Fruit fly (Drosophila melanogaster) whole organism, prepupa: ENCODE results near the gene CG6996.

ENCODE experiments used
- Blimp-1 ChIP-seq: fragments of 200-800 bp; sonication (Bioruptor generic); optimal IDR thresholded peaks from 3 replicates; lab custom pipeline; 2017; ENCODE audit warnings: missing biosample characterization, missing genetic modification characterization, mild to moderate bottlenecking, moderate library complexity, missing genetic modification reagents
- CG11762 ChIP-seq: fragments of 200-800 bp; sonication (Bioruptor generic); optimal IDR thresholded peaks from 3 replicates; lab custom pipeline; 2016; ENCODE audit warnings: missing biosample characterization, missing genetic modification characterization; ENCODE audit not compliant: insufficient read depth
- CG1621 ChIP-seq: fragments of 200-800 bp; sonication (Bioruptor generic); optimal IDR thresholded peaks from 3 replicates; lab custom pipeline; 2018; ENCODE audit warnings: missing biosample characterization, mild to moderate bottlenecking, missing genetic modification characterization
- CG16779 ChIP-seq: fragments of 200-800 bp; sonication (Bioruptor generic); optimal IDR thresholded peaks from 3 replicates; lab custom pipeline; 2017; ENCODE audit warnings: missing biosample characterization, mild to moderate bottlenecking, missing genetic modification characterization
- CG31627 ChIP-seq: fragments of 200-800 bp; sonication (Bioruptor generic); optimal IDR thresholded peaks from 3 replicates; lab custom pipeline; 2016; ENCODE audit warnings: missing biosample characterization, missing genetic modification characterization
- CG3919 ChIP-seq: fragments of 200-800 bp; sonication (Bioruptor generic); optimal IDR thresholded peaks from 3 replicates; lab custom pipeline; 2016; ENCODE audit warnings: missing biosample characterization, missing genetic modification characterization
- CG4318 ChIP-seq: fragments of 200-800 bp; sonication (Bioruptor generic); optimal IDR thresholded peaks from 3 replicates; lab custom pipeline; 2017; ENCODE audit warnings: missing biosample characterization, mild to moderate bottlenecking, missing genetic modification characterization
- CG6792 ChIP-seq: fragments of 200-800 bp; sonication (Bioruptor generic); optimal IDR thresholded peaks from 3 replicates; lab custom pipeline; 2016; ENCODE audit warnings: missing biosample characterization, missing genetic modification characterization
- CG6808 ChIP-seq: fragments of 200-800 bp; sonication (Bioruptor generic); optimal IDR thresholded peaks from 3 replicates; lab custom pipeline; 2017; ENCODE audit warnings: missing biosample characterization, missing genetic modification characterization, mild to moderate bottlenecking, moderate library complexity, missing genetic modification reagents
- CG6854 ChIP-seq: fragments of 200-800 bp; sonication (Bioruptor generic); optimal IDR thresholded peaks from 2 replicates; lab custom pipeline; 2017; ENCODE audit warnings: missing biosample characterization, mild to moderate bottlenecking, missing genetic modification characterization
- CG8119 ChIP-seq: fragments of 200-800 bp; sonication (Bioruptor generic); IDR thresholded peaks from 3 replicates; pipeline ENCODE4 v1.3.6; 2022; ENCODE audit warnings: missing biosample characterization, missing genetic modification characterization
- CG8319 ChIP-seq: fragments of 200-800 bp; sonication (Bioruptor generic); optimal IDR thresholded peaks from 3 replicates; lab custom pipeline; 2016; ENCODE audit warnings: missing biosample characterization, missing genetic modification characterization
- CG8632 ChIP-seq: fragments of 200-800 bp; sonication (Bioruptor generic); optimal IDR thresholded peaks from 3 replicates; lab custom pipeline; 2016; ENCODE audit warnings: missing biosample characterization, missing genetic modification characterization
- CG9139 ChIP-seq: fragments of 200-800 bp; sonication (Bioruptor generic); optimal IDR thresholded peaks from 3 replicates; lab custom pipeline; 2017; ENCODE audit warnings: missing biosample characterization, mild to moderate bottlenecking, missing genetic modification characterization
- Eip78C ChIP-seq: fragments of 200-800 bp; sonication (Bioruptor generic); peaks from one replicate; lab custom pipeline; 2016; ENCODE audit warnings: missing biosample characterization, missing genetic modification characterization
- Ets96B ChIP-seq: fragments of 200-800 bp; optimal IDR thresholded peaks from 2 replicates; lab custom pipeline; 2019; ENCODE audit warnings: missing biosample characterization, mild to moderate bottlenecking, missing genetic modification characterization, moderate library complexity
- Hr39 ChIP-seq: fragments of 200-800 bp; sonication (Bioruptor generic); optimal IDR thresholded peaks from 2 replicates; lab custom pipeline; 2016; ENCODE audit warnings: missing biosample characterization, missing genetic modification characterization
- Hr4 ChIP-seq: fragments of 200-800 bp; sonication (Bioruptor generic); optimal IDR thresholded peaks from 3 replicates; lab custom pipeline; 2016; ENCODE audit warnings: missing biosample characterization, missing genetic modification characterization
- OdsH ChIP-seq: fragments of 200-800 bp; sonication (Bioruptor generic); optimal IDR thresholded peaks from 3 replicates; lab custom pipeline; 2016; ENCODE audit warnings: missing biosample characterization, missing genetic modification characterization
- Smox ChIP-seq: fragments of 200-800 bp; sonication (Bioruptor generic); optimal IDR thresholded peaks from 3 replicates; lab custom pipeline; 2016; ENCODE audit warnings: missing biosample characterization, missing genetic modification characterization
- Sox102F ChIP-seq: fragments of 200-800 bp; sonication (Bioruptor generic); optimal IDR thresholded peaks from 2 replicates; lab custom pipeline; 2016; ENCODE audit warnings: missing biosample characterization, mild to moderate bottlenecking, missing genetic modification characterization
- Sox15 ChIP-seq: fragments of 200-800 bp; sonication (Bioruptor generic); optimal IDR thresholded peaks from 3 replicates; lab custom pipeline; 2016; ENCODE audit warnings: missing biosample characterization, missing genetic modification characterization
- achi ChIP-seq: fragments of 200-800 bp; sonication (Bioruptor generic); optimal IDR thresholded peaks from 3 replicates; lab custom pipeline; 2016; ENCODE audit warnings: missing biosample characterization, missing genetic modification characterization
- acj6 ChIP-seq: fragments of 200-800 bp; sonication (Bioruptor generic); optimal IDR thresholded peaks from 3 replicates; lab custom pipeline; 2016; ENCODE audit warnings: missing biosample characterization, missing genetic modification characterization
- cyc ChIP-seq: fragments of 200-800 bp; sonication (Bioruptor generic); optimal IDR thresholded peaks from 3 replicates; lab custom pipeline; 2016; ENCODE audit warnings: missing biosample characterization, missing genetic modification characterization
- dac ChIP-seq: fragments of 200-800 bp; sonication (Bioruptor generic); optimal IDR thresholded peaks from 2 replicates; lab custom pipeline; 2017; ENCODE audit warnings: missing biosample characterization, mild to moderate bottlenecking, missing genetic modification characterization
- dsx ChIP-seq: fragments of 200-800 bp; optimal IDR thresholded peaks from 3 replicates; lab custom pipeline; 2019; ENCODE audit warnings: missing biosample characterization, mild to moderate bottlenecking, missing genetic modification characterization, moderate library complexity; ENCODE audit not compliant: poor library complexity, severe bottlenecking
- fd59A ChIP-seq: fragments of 200-800 bp; sonication (Bioruptor generic); optimal IDR thresholded peaks from 2 replicates; lab custom pipeline; 2017; ENCODE audit warnings: missing biosample characterization, mild to moderate bottlenecking, missing genetic modification characterization, missing genetic modification reagents
- fd85E ChIP-seq: fragments of 200-800 bp; sonication (Bioruptor generic); optimal IDR thresholded peaks from 3 replicates; lab custom pipeline; 2016; ENCODE audit warnings: missing biosample characterization, missing genetic modification characterization
- fkh ChIP-seq: fragments of 200-800 bp; sonication (Bioruptor generic); optimal IDR thresholded peaks from 3 replicates; lab custom pipeline; 2017; ENCODE audit warnings: missing biosample characterization, mild to moderate bottlenecking, missing genetic modification characterization, moderate library complexity
- lz ChIP-seq: fragments of 200-800 bp; sonication (Bioruptor generic); optimal IDR thresholded peaks from 3 replicates; lab custom pipeline; 2016; ENCODE audit warnings: missing biosample characterization, missing genetic modification characterization
- pdm3 ChIP-seq: fragments of 200-800 bp; sonication (Bioruptor generic); optimal IDR thresholded peaks from 3 replicates; lab custom pipeline; 2016; ENCODE audit warnings: missing biosample characterization, missing genetic modification characterization
- salr ChIP-seq, 2 experiments: fragments of 200-800 bp; sonication (Bioruptor generic); optimal IDR thresholded peaks; 3 replicates each; lab custom pipeline; 2016 to 2018; ENCODE audit warnings: missing biosample characterization in 2 of 2, missing genetic modification characterization in 2 of 2, mild to moderate bottlenecking in 1 of 2
- spab ChIP-seq: fragments of 200-800 bp; sonication (Bioruptor generic); optimal IDR thresholded peaks from 2 replicates; lab custom pipeline; 2017; ENCODE audit warnings: missing biosample characterization, mild to moderate bottlenecking, missing genetic modification characterization, missing genetic modification reagents
- svp ChIP-seq: fragments of 200-800 bp; sonication (Bioruptor generic); peaks from one replicate; lab custom pipeline; 2016; ENCODE audit warnings: missing biosample characterization, missing genetic modification characterization
- vri ChIP-seq: fragments of 200-800 bp; sonication (Bioruptor generic); optimal IDR thresholded peaks from 3 replicates; lab custom pipeline; 2016; ENCODE audit warnings: missing biosample characterization, mild to moderate bottlenecking, missing genetic modification characterization

Gene CG6996

DNA sequence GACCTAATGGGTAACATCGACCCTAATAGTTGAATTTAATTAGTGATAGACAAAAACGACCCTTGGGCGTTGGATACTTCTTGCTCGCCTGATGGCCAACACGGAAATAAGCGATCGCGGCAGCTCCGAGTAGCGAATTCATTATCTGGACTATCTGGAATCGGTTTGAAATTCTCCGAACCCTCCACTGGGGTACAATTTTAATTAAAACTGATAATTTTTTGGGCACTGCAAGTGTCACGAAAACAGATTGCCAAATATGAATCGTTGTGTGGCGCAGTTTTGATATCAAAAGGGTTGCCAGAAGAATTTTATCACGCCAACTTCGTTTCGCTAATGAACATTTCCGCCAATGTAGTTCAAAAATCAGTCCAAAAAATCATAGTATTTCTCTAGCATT is 2.6 kb downstream of the CG6996 start:
- TF ChIP-seq fd85E (no peak), CG6854 (GFP tag; lab: Kevin White, UChicago) (no peak), CG9139 (GFP tag; lab: Kevin White, UChicago) (no peak), OdsH (GFP tag; lab: Kevin White, UChicago) (no peak), Blimp-1 (GFP tag; lab: Kevin White, UChicago) (no peak), CG4318 (GFP tag; lab: Kevin White, UChicago) (no peak), Hr39 (GFP tag; lab: Kevin White, UChicago) (no peak), vri (GFP tag; lab: Kevin White, UChicago) (no peak), CG6792 (GFP tag; lab: Kevin White, UChicago) (no peak), CG8319 (GFP tag; lab: Kevin White, UChicago) (no peak), CG8632 (GFP tag; lab: Kevin White, UChicago) (no peak), dsx (GFP tag; lab: Kevin White, UChicago) (no peak), Smox (GFP tag; lab: Kevin White, UChicago) (no peak), dac (GFP tag; lab: Kevin White, UChicago) (no peak), Sox15 (GFP tag; lab: Kevin White, UChicago) (no peak), CG11762 (GFP tag; lab: Kevin White, UChicago) (no peak), Hr4 (GFP tag; lab: Kevin White, UChicago) (no peak), svp (GFP tag; lab: Kevin White, UChicago) (no peak)

DNA sequence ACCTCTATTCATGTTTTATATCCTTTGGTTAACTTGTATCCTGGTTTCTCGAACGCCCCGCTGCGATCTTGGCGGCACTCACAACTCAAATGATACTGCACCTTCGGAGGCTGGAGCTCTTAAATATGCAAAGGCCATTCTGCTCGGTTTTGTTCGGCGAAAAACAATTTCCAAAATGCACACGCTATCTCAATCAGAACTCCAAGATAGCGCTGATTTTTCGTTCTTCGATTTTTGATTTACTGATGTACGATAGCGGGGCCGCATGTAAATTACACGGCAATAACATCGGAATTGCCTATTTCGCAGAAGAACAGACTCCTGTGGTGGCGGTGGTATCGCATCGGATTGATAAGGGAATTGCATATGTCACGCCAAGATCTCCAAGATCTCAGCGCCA is 4.7 kb downstream of the CG6996 start, which contains the start of gene CG7017:
CG7017 (minus strand) TSS at position 101 of the 400 bp plus-strand sequence.
- TF ChIP-seq Ets96B (tag; lab: Kevin White, UChicago) (no peak), fkh (GFP tag; lab: Kevin White, UChicago) (no peak), CG6808 (GFP tag; lab: Kevin White, UChicago) (no peak), CG8119 (GFP tag; lab: Robert Waterston, UW) (no peak), svp (GFP tag; lab: Kevin White, UChicago) (peak; percentile 18), CG1621 (tag; lab: Kevin White, UChicago) (no peak), CG31627 (no peak), CG16779 (no peak)

DNA sequence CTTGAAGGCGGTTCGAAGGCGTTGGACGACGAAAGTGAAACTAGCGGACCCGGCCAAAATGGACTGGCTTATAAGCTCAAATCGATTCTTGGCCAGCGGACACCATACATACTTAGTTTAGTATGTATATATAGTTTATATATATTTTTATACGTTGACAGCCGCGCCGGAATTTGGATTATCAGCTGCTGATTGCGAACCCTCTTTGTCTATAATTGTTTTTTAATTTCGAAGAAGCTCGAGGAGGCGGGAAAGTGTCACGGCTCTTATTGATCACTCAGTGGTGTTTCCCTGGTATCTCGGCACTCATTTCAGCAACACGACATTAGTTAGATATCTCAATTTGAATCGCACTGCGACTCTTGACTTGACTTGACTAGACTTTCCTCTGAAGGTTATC is 13.0 kb downstream of the CG6996 start, which contains the start of gene CG6933:
CG6933 (minus strand) TSS at position 47 of the 400 bp plus-strand sequence.
- TF ChIP-seq pdm3 (no peak), CG11762 (GFP tag; lab: Kevin White, UChicago) (no peak), cyc (GFP tag; lab: Kevin White, UChicago) (no peak), CG16779 (no peak), fd85E (no peak), achi (GFP tag; lab: Kevin White, UChicago) (no peak), Eip78C (GFP tag; lab: Kevin White, UChicago) (no peak), Sox102F (no peak), Smox (GFP tag; lab: Kevin White, UChicago) (no peak), fd59A (GFP tag; lab: Kevin White, UChicago) (no peak), CG4318 (GFP tag; lab: Kevin White, UChicago) (no peak), Blimp-1 (GFP tag; lab: Kevin White, UChicago) (no peak), CG8119 (GFP tag; lab: Robert Waterston, UW) (no peak), lz (no peak), spab (GFP tag; lab: Kevin White, UChicago) (no peak)

DNA sequence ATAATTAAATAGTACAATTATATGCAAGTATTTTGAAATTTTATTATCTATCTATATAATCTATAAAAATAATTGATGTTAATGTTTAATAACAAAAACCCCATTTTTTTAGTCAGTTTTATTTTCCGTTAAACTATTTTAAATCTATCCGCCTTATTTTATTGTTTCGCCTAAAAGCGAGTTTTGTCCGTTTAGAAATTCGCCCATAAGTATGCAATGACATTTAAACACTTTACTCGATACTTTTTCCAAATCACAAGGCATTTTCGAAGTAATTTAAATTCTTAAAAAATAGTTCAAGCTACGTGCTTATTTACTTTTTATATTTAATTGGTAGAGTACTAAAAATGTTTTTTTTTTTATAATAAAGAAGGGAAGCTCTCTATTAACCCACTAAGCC is 13.6 kb downstream of the CG6996 start:
- no peak for TF ChIP-seq acj6
- no peak for TF ChIP-seq salr (GFP tag; optimal IDR thresholded peaks at IDR 0.05; lab: Kevin White, UChicago)
- no peak for TF ChIP-seq CG4318 (GFP tag; lab: Kevin White, UChicago)
- no peak for TF ChIP-seq CG6854 (GFP tag; lab: Kevin White, UChicago)
- no peak for TF ChIP-seq CG3919 (GFP tag; lab: Kevin White, UChicago)
- TF ChIP-seq Blimp-1 (GFP tag; lab: Kevin White, UChicago) = no peak
